Fruit fly (Drosophila melanogaster): ENCODE measurements around the gene CG32213.

DNA sequence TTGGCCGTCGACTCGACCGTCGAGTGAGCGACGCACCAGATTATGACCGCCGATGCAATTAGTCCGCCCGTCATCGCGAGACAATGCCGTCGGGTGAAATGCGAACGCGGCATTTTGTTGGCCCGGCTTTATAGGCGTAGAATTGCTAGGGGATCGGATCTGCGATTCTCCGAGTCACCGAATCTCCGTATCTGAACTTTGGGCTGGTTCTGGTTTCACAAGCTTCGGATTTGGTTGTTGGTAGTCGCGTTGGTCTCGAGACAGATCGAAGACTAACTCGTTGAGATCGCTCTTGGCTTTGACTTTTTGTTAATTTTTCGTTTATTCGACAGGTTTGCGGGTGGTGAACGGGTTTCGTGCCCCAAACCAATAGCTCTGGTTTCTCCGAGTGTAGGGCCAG, 21.0 kb downstream of the CG32213 start:
- TF ChIP-seq pan (optimal IDR thresholded peaks at IDR 0.05): no peak
- TF ChIP-seq psq (optimal IDR thresholded peaks at IDR 0.05): no peak

All from whole organism.